Fruit fly (Drosophila melanogaster) whole organism, embryonic: ENCODE data around the gene CG10660.

Experiments
- Asciz ChIP-seq: fragments of 200-800 bp; sonication (Bioruptor generic); optimal IDR thresholded peaks from 2 replicates; lab custom pipeline; 2017; ENCODE audit warnings: missing biosample characterization, mild to moderate bottlenecking, missing genetic modification characterization, missing genetic modification reagents
- CG10462 ChIP-seq: fragments of 200-800 bp; sonication (Bioruptor generic); optimal IDR thresholded peaks from 2 replicates; lab custom pipeline; 2016; ENCODE audit warnings: missing biosample characterization, missing genetic modification characterization
- CG10979 ChIP-seq: fragments of 200-800 bp; sonication (Bioruptor generic); optimal IDR thresholded peaks from 2 replicates; lab custom pipeline; 2018; ENCODE audit warnings: missing biosample characterization, mild to moderate bottlenecking, missing genetic modification characterization, moderate library complexity
- CG12299 ChIP-seq: fragments of 200-800 bp; sonication (Bioruptor generic); optimal IDR thresholded peaks from 2 replicates; lab custom pipeline; 2018; ENCODE audit warnings: missing biosample characterization, mild to moderate bottlenecking, missing genetic modification characterization
- CG12942 ChIP-seq: fragments of 200-800 bp; sonication (Bioruptor generic); optimal IDR thresholded peaks from 3 replicates; lab custom pipeline; 2016; ENCODE audit warnings: missing biosample characterization, missing genetic modification characterization
- CG13775 ChIP-seq: fragments of 200-800 bp; sonication (Bioruptor generic); optimal IDR thresholded peaks from 3 replicates; lab custom pipeline; 2017; ENCODE audit warnings: missing biosample characterization, mild to moderate bottlenecking, missing genetic modification characterization
- CG15269 ChIP-seq: fragments of 200-800 bp; sonication (Bioruptor generic); optimal IDR thresholded peaks from 2 replicates; lab custom pipeline; 2018; ENCODE audit warnings: missing biosample characterization, mild to moderate bottlenecking, missing genetic modification characterization, moderate library complexity
- CG17359 ChIP-seq: fragments of 200-800 bp; sonication (Bioruptor generic); optimal IDR thresholded peaks from 3 replicates; lab custom pipeline; 2018; ENCODE audit warnings: missing biosample characterization, mild to moderate bottlenecking, missing genetic modification characterization, moderate library complexity
- CG17385 ChIP-seq: fragments of 200-800 bp; sonication (Bioruptor generic); optimal IDR thresholded peaks from 3 replicates; lab custom pipeline; 2018; ENCODE audit warnings: missing biosample characterization, mild to moderate bottlenecking, missing genetic modification characterization
- CG17568 ChIP-seq: fragments of 200-800 bp; sonication (Bioruptor generic); optimal IDR thresholded peaks from 2 replicates; lab custom pipeline; 2018; ENCODE audit warnings: missing biosample characterization, mild to moderate bottlenecking, missing genetic modification characterization, moderate library complexity
- CG17829 ChIP-seq: fragments of 200-800 bp; optimal IDR thresholded peaks from 2 replicates; lab custom pipeline; 2019; ENCODE audit warnings: missing biosample characterization, mild to moderate bottlenecking, missing genetic modification characterization, moderate library complexity
- CG1792 ChIP-seq: fragments of 200-800 bp; sonication (Bioruptor generic); optimal IDR thresholded peaks from 2 replicates; lab custom pipeline; 2016; ENCODE audit warnings: missing biosample characterization, missing genetic modification characterization
- CG2120 ChIP-seq: fragments of 200-800 bp; sonication (Bioruptor generic); optimal IDR thresholded peaks from 3 replicates; lab custom pipeline; 2016; ENCODE audit warnings: missing biosample characterization, missing genetic modification characterization
- CG4617 ChIP-seq: fragments of 200-800 bp; sonication (Bioruptor generic); optimal IDR thresholded peaks from 3 replicates; lab custom pipeline; 2016; ENCODE audit warnings: missing biosample characterization, missing genetic modification characterization, borderline replicate concordance
- CG4820 ChIP-seq: fragments of 200-800 bp; sonication (Bioruptor generic); optimal IDR thresholded peaks from 3 replicates; lab custom pipeline; 2016; ENCODE audit warnings: missing biosample characterization, missing genetic modification characterization
- CG4854 ChIP-seq: fragments of 200-800 bp; sonication (Bioruptor generic); optimal IDR thresholded peaks from 2 replicates; lab custom pipeline; 2016; ENCODE audit warnings: missing biosample characterization, missing genetic modification characterization, inconsistent platforms
- CG6689 ChIP-seq: fragments of 200-800 bp; sonication (Bioruptor generic); IDR thresholded peaks from 2 replicates; pipeline ENCODE4 v1.3.6; 2022; ENCODE audit warnings: missing biosample characterization, missing genetic modification characterization
- CG7928 ChIP-seq: fragments of 200-800 bp; sonication (Bioruptor generic); optimal IDR thresholded peaks from 2 replicates; lab custom pipeline; 2017; ENCODE audit warnings: missing biosample characterization, mild to moderate bottlenecking, missing genetic modification characterization
- CG8281 ChIP-seq: fragments of 200-800 bp; sonication (Bioruptor generic); optimal IDR thresholded peaks from 2 replicates; lab custom pipeline; 2018; ENCODE audit warnings: missing biosample characterization, mild to moderate bottlenecking, missing genetic modification characterization, moderate library complexity
- CG9797 ChIP-seq: fragments of 200-800 bp; sonication (Bioruptor generic); optimal IDR thresholded peaks from 3 replicates; lab custom pipeline; 2018; ENCODE audit warnings: missing biosample characterization, mild to moderate bottlenecking, missing genetic modification characterization
- Camta ChIP-seq: fragments of 200-800 bp; sonication (Bioruptor generic); optimal IDR thresholded peaks from 2 replicates; lab custom pipeline; 2016; ENCODE audit warnings: missing biosample characterization, missing genetic modification characterization
- Dll ChIP-seq: fragments of 200-800 bp; sonication (Bioruptor generic); IDR thresholded peaks from 4 replicates; pipeline ENCODE4 v1.3.6; 2022; ENCODE audit warnings: missing biosample characterization, missing genetic modification characterization; ENCODE audit not compliant: partially characterized antibody
- Dp ChIP-seq: fragments of 200-800 bp; sonication (Bioruptor generic); optimal IDR thresholded peaks from 2 replicates; lab custom pipeline; 2018; ENCODE audit warnings: missing biosample characterization, mild to moderate bottlenecking, missing genetic modification characterization, moderate library complexity
- Fer1 ChIP-seq: fragments of 200-800 bp; sonication (Bioruptor generic); optimal IDR thresholded peaks from 2 replicates; lab custom pipeline; 2017; ENCODE audit warnings: missing biosample characterization, mild to moderate bottlenecking, missing genetic modification characterization
- Hand ChIP-seq: fragments of 200-800 bp; sonication (Bioruptor generic); optimal IDR thresholded peaks from 2 replicates; lab custom pipeline; 2017; ENCODE audit warnings: mild to moderate bottlenecking, missing biosample characterization, missing genetic modification reagents, missing genetic modification characterization
- Hr3 ChIP-seq: fragments of 200-800 bp; sonication (Bioruptor generic); optimal IDR thresholded peaks from 3 replicates; lab custom pipeline; 2016; ENCODE audit warnings: missing biosample characterization, missing genetic modification characterization
- Hsf ChIP-seq: fragments of 200-800 bp; sonication (Bioruptor generic); optimal IDR thresholded peaks from 3 replicates; lab custom pipeline; 2016; ENCODE audit warnings: missing biosample characterization, missing genetic modification characterization
- Mrtf ChIP-seq: fragments of 200-800 bp; sonication (Bioruptor generic); IDR thresholded peaks from 3 replicates; pipeline ENCODE4 v1.3.6; 2022; ENCODE audit warnings: missing biosample characterization, missing genetic modification characterization
- Pdp1 ChIP-seq, 2 experiments: fragments of 200-800 bp; sonication (Bioruptor generic); optimal IDR thresholded peaks; 3 replicates each; lab custom pipeline; 2016; ENCODE audit warnings: missing biosample characterization in 2 of 2, missing genetic modification characterization in 2 of 2, mild to moderate bottlenecking in 1 of 2, moderate library complexity in 1 of 2
- Ptx1 ChIP-seq: fragments of 200-800 bp; sonication (Bioruptor generic); IDR thresholded peaks from 2 replicates; pipeline ENCODE4 v1.3.6; 2022; ENCODE audit warnings: missing biosample characterization, missing genetic modification characterization
- Scr ChIP-seq: fragments of 200-800 bp; sonication (Bioruptor generic); IDR thresholded peaks from 2 replicates; pipeline ENCODE4 v1.3.6; 2022; ENCODE audit warnings: missing biosample characterization, missing genetic modification characterization; ENCODE audit not compliant: partially characterized antibody
- Sry-δ ChIP-seq: fragments of 200-800 bp; sonication (Bioruptor generic); optimal IDR thresholded peaks from 2 replicates; lab custom pipeline; 2016; ENCODE audit warnings: missing biosample characterization, missing genetic modification characterization
- Usf ChIP-seq: fragments of 200-800 bp; sonication (Bioruptor generic); optimal IDR thresholded peaks from 2 replicates; lab custom pipeline; 2017; ENCODE audit warnings: missing genotype, missing biosample characterization, missing genetic modification characterization
- Xbp1 ChIP-seq: fragments of 200-800 bp; sonication (Bioruptor generic); optimal IDR thresholded peaks from 3 replicates; lab custom pipeline; 2016; ENCODE audit warnings: missing biosample characterization, mild to moderate bottlenecking, missing genetic modification characterization
- ab ChIP-seq: fragments of 200-800 bp; sonication (Bioruptor generic); optimal IDR thresholded peaks from 2 replicates; lab custom pipeline; 2016; ENCODE audit warnings: missing biosample characterization, missing genetic modification characterization
- aop ChIP-seq: fragments of 200-800 bp; sonication (Bioruptor generic); IDR thresholded peaks from 2 replicates; pipeline ENCODE4 v1.3.6; 2022; ENCODE audit warnings: missing biosample characterization, missing genetic modification characterization
- chif ChIP-seq, 2 experiments: fragments of 200-800 bp; sonication (Bioruptor generic); optimal IDR thresholded peaks; 3 replicates each; lab custom pipeline; 2016; ENCODE audit warnings: missing biosample characterization in 2 of 2, missing genetic modification characterization in 2 of 2
- corto ChIP-seq: fragments of 200-800 bp; sonication (Bioruptor generic); optimal IDR thresholded peaks from 2 replicates; lab custom pipeline; 2016; ENCODE audit warnings: missing biosample characterization, mild to moderate bottlenecking, missing genetic modification characterization, moderate library complexity
- cwo ChIP-seq: fragments of 200-800 bp; sonication (Bioruptor generic); optimal IDR thresholded peaks from 3 replicates; lab custom pipeline; 2017; ENCODE audit warnings: missing biosample characterization, missing genetic modification characterization, mild to moderate bottlenecking, moderate library complexity, missing genetic modification reagents
- hbn ChIP-seq: fragments of 200-800 bp; sonication (Bioruptor generic); IDR thresholded peaks from 2 replicates; pipeline ENCODE4 v1.3.6; 2022; ENCODE audit warnings: missing biosample characterization, missing genetic modification characterization; ENCODE audit not compliant: partially characterized antibody
- her ChIP-seq: fragments of 200-800 bp; sonication (Bioruptor generic); optimal IDR thresholded peaks from 2 replicates; lab custom pipeline; 2016; ENCODE audit warnings: missing biosample characterization, missing genetic modification characterization
- kni ChIP-seq: fragments of 200-800 bp; sonication (Bioruptor generic); optimal IDR thresholded peaks from 3 replicates; lab custom pipeline; 2017; ENCODE audit warnings: mild to moderate bottlenecking, missing biosample characterization, missing genetic modification reagents, missing genetic modification characterization
- nom ChIP-seq: fragments of 200-800 bp; sonication (Bioruptor generic); optimal IDR thresholded peaks from 2 replicates; lab custom pipeline; 2017; ENCODE audit warnings: missing biosample characterization, missing genetic modification characterization, mild to moderate bottlenecking, moderate library complexity, missing genetic modification reagents
- org-1 ChIP-seq: fragments of 200-800 bp; sonication (Bioruptor generic); optimal IDR thresholded peaks from 2 replicates; lab custom pipeline; 2017; ENCODE audit warnings: missing biosample characterization, missing genetic modification characterization
- pnt ChIP-seq: fragments of 200-800 bp; sonication (Bioruptor generic); optimal IDR thresholded peaks from 3 replicates; lab custom pipeline; 2016; ENCODE audit warnings: missing biosample characterization, missing genetic modification characterization
- sc ChIP-seq, 3 experiments: fragments of >200 bp in 2 of 3; fragments of 200-800 bp in 1 of 3; sonication (Bioruptor generic) in 1 of 3; optimal IDR thresholded peaks; 2 replicates in 2 of 3; 3 replicates in 1 of 3; lab custom pipeline; 2017; ENCODE audit warnings: mild to moderate bottlenecking in 1 of 3, missing biosample characterization in 1 of 3, missing genetic modification characterization in 1 of 3, missing genetic modification reagents in 1 of 3
- sens ChIP-seq: fragments of 200-800 bp; sonication (Bioruptor generic); peaks from one replicate; lab custom pipeline; 2016; ENCODE audit warnings: missing biosample characterization, missing genetic modification characterization
- sob ChIP-seq: fragments of 200-800 bp; sonication (Bioruptor generic); IDR thresholded peaks from 2 replicates; pipeline ENCODE4 v1.3.6; 2022; ENCODE audit warnings: missing biosample characterization, missing genetic modification characterization
- tna ChIP-seq: fragments of 200-800 bp; sonication (Bioruptor generic); IDR thresholded peaks from 2 replicates; pipeline ENCODE4 v1.3.6; 2022; ENCODE audit warnings: missing biosample characterization, missing genetic modification characterization; ENCODE audit not compliant: partially characterized antibody

CG10660 gene

dm6 chr3L:12501249-12501648 is 10.8 kb upstream of the CG10660 start, which contains the start of the genes CG10638 and CG10681:
TSS of gene CG10638 (minus strand) at chr3L:12501311.
TSS of gene CG10681 (plus strand) at chr3L:12501513.
- TF ChIP-seq CG9797 (GFP tag; lab: Kevin White, UChicago) (peak; percentile 73), CG4617 (GFP tag; lab: Kevin White, UChicago) (peak; percentile 63), CG13775 (GFP tag; lab: Kevin White, UChicago) (peak; percentile 45), CG6689 (GFP tag; lab: Robert Waterston, UW) (no peak), Ptx1 (GFP tag; lab: Robert Waterston, UW) (0 out of 2 replicates have a peak, but pooled peaks have one; percentile 16), Sry-δ (GFP tag; lab: Kevin White, UChicago) (no peak), corto (GFP tag; lab: Kevin White, UChicago) (no peak), Camta (GFP tag; lab: Kevin White, UChicago) (no peak), CG17568 (no peak), Dp (GFP tag; lab: Kevin White, UChicago) (peak; percentile 49), CG12299 (tag; lab: Kevin White, UChicago) (no peak), CG4820 (GFP tag; lab: Kevin White, UChicago) (peak; percentile 34), CG10979 (tag; lab: Kevin White, UChicago) (peak; percentile 12), nom (GFP tag; lab: Kevin White, UChicago) (peak; percentile 30), Hand (no peak), Usf (GFP tag; lab: Kevin White, UChicago) (no peak), Fer1 (GFP tag; lab: Kevin White, UChicago) (peak; percentile 71), sob (GFP tag; lab: Robert Waterston, UW) (peak; percentile 37; the same call in 1 of the 2 replicates), CG10462 (GFP tag; lab: Kevin White, UChicago) (no peak), org-1 (no peak), CG17829 (tag; lab: Kevin White, UChicago) (peak; percentile 57), Hsf (GFP tag; lab: Kevin White, UChicago) (peak; percentile 46), Pdp1 (GFP tag; optimal IDR thresholded peaks at IDR 0.05; lab: Kevin White, UChicago) (peak; percentile 22 to 51), kni (no peak), Hr3 (GFP tag; lab: Kevin White, UChicago) (peak; percentile 22), CG17385 (GFP tag; lab: Kevin White, UChicago) (peak; percentile 41), Mrtf (GFP tag; lab: Robert Waterston, UW) (no peak), chif (GFP tag; optimal IDR thresholded peaks at IDR 0.05; lab: Kevin White, UChicago) (peak in 1 of 2 experiments; percentile 19), sc (optimal IDR thresholded peaks at IDR 0.05; lab: Kevin White, UChicago) (no peak), sc (GFP tag; optimal IDR thresholded peaks at IDR 0.05; lab: Kevin White, UChicago) (no peak), aop (GFP tag; lab: Robert Waterston, UW) (no peak), sens (GFP tag; lab: Kevin White, UChicago) (peak; percentile 91), CG4854 (peak; percentile 10), Asciz (GFP tag; lab: Kevin White, UChicago) (peak; percentile 24), CG1792 (no peak), cwo (GFP tag; lab: Kevin White, UChicago) (no peak), CG2120 (GFP tag; lab: Kevin White, UChicago) (peak; percentile 66), CG15269 (peak; percentile 39), Scr (GFP tag; lab: Robert Waterston, UW) (0 out of 2 replicates have a peak, but pooled peaks have one; percentile 11), Dll (GFP tag; lab: Robert Waterston, UW) (0 out of 4 replicates have a peak, but pooled peaks have one; percentile 11), Xbp1 (GFP tag; lab: Kevin White, UChicago) (peak; percentile 55), CG17359 (peak; percentile 43), CG12942 (no peak), ab (no peak), tna (GFP tag; lab: Robert Waterston, UW) (no peak), pnt (GFP tag; lab: Kevin White, UChicago) (no peak), her (GFP tag; lab: Kevin White, UChicago) (no peak), CG7928 (GFP tag; lab: Kevin White, UChicago) (peak; percentile 28), hbn (GFP tag; lab: Robert Waterston, UW) (no peak), CG8281 (tag; lab: Kevin White, UChicago) (no peak)
